Worm (Caenorhabditis elegans): Measurements from ENCODE around the gene lon-1.

ce11 chrIII:5521930-5522329 is 47.7 kb downstream of the lon-1 start, which contains the start of gene D1044.4:
- TF ChIP-seq nhr-179 (tag; optimal IDR thresholded peaks at IDR 0.05) (no peak), lsy-27 (tag; optimal IDR thresholded peaks at IDR 0.05; ENCODE audit: borderline replicate concordance, insufficient read depth) (no peak), ccch-3 (GFP tag; optimal IDR thresholded peaks at IDR 0.05) (no peak)

Data from whole organism, young adult.